Fruit fly (Drosophila melanogaster) whole organism, adult: Measurements from ENCODE around the gene Cln7.

Experiments
- CG11617 ChIP-seq: fragments of 200-800 bp; sonication (Bioruptor generic); optimal IDR thresholded peaks from 2 replicates; lab custom pipeline; 2017; ENCODE audit warnings: mild to moderate bottlenecking, missing biosample characterization, missing genetic modification reagents, missing genetic modification characterization
- CG12768 ChIP-seq: fragments of 200-800 bp; sonication (Bioruptor generic); optimal IDR thresholded peaks from 2 replicates; lab custom pipeline; 2017; ENCODE audit warnings: missing biosample characterization, missing genetic modification characterization, mild to moderate bottlenecking, moderate library complexity, missing genetic modification reagents
- CG14711 ChIP-seq: fragments of 200-800 bp; sonication (Bioruptor generic); optimal IDR thresholded peaks from 2 replicates; lab custom pipeline; 2018; ENCODE audit warnings: missing biosample characterization, mild to moderate bottlenecking, missing genetic modification characterization, moderate library complexity
- CG33017 ChIP-seq: fragments of 200-800 bp; sonication (Bioruptor generic); optimal IDR thresholded peaks from 2 replicates; lab custom pipeline; 2018; ENCODE audit warnings: missing biosample characterization, mild to moderate bottlenecking, missing genetic modification characterization, moderate library complexity
- CG7101 ChIP-seq: fragments of 200-800 bp; sonication (Bioruptor generic); optimal IDR thresholded peaks from 2 replicates; lab custom pipeline; 2018; ENCODE audit warnings: missing biosample characterization, mild to moderate bottlenecking, missing genetic modification characterization, moderate library complexity
- Hr96 ChIP-seq: fragments of 200-800 bp; sonication (Bioruptor generic); optimal IDR thresholded peaks from 2 replicates; lab custom pipeline; 2016; ENCODE audit warnings: missing biosample characterization, missing genetic modification characterization
- Mnt ChIP-seq: fragments of 200-800 bp; sonication (Bioruptor generic); optimal IDR thresholded peaks from 2 replicates; lab custom pipeline; 2016; ENCODE audit warnings: missing biosample characterization, mild to moderate bottlenecking, missing genetic modification characterization
- bab1 ChIP-seq: fragments of 200-800 bp; sonication (Bioruptor generic); optimal IDR thresholded peaks from 3 replicates; lab custom pipeline; 2019; ENCODE audit warnings: missing biosample characterization, mild to moderate bottlenecking, missing genetic modification characterization, moderate library complexity
- cic ChIP-seq: fragments of 200-800 bp; sonication (Bioruptor generic); optimal IDR thresholded peaks from 2 replicates; lab custom pipeline; 2017; ENCODE audit warnings: missing biosample characterization, mild to moderate bottlenecking, missing genetic modification characterization, moderate library complexity
- pad ChIP-seq: fragments of 200-800 bp; sonication (Bioruptor generic); optimal IDR thresholded peaks from 3 replicates; lab custom pipeline; 2017; ENCODE audit warnings: missing biosample characterization, missing genetic modification characterization, mild to moderate bottlenecking, moderate library complexity, missing genetic modification reagents
- toe ChIP-seq: fragments of 200-800 bp; sonication (Bioruptor generic); optimal IDR thresholded peaks from 2 replicates; lab custom pipeline; 2016; ENCODE audit warnings: missing biosample characterization, missing genetic modification characterization

- TF ChIP-seq Hr96 (GFP tag; lab: Kevin White, UChicago): no peak
- TF ChIP-seq CG33017 (tag; lab: Kevin White, UChicago): no peak
- TF ChIP-seq CG14711 (tag; lab: Kevin White, UChicago): no peak
- TF ChIP-seq pad (GFP tag; lab: Kevin White, UChicago): no peak
- TF ChIP-seq toe (GFP tag; lab: Kevin White, UChicago): no peak
- TF ChIP-seq Mnt (GFP tag; lab: Kevin White, UChicago): no peak
- no peak for TF ChIP-seq bab1 (GFP tag; lab: Kevin White, UChicago)
- TF ChIP-seq CG7101 (tag; lab: Kevin White, UChicago): no peak
- no peak for TF ChIP-seq CG11617 (GFP tag; lab: Kevin White, UChicago)
- no peak for TF ChIP-seq CG12768 (GFP tag; lab: Kevin White, UChicago)
- no peak for TF ChIP-seq cic (GFP tag; lab: Kevin White, UChicago)
These were observed 30.9 kb downstream of the Cln7 start for dm6 chr3L:7314133-7314532.
